Worm (Caenorhabditis elegans) whole organism, midembryonic: ENCODE data around the gene bath-5.

Source experiments
- T22C8.4 ChIP-seq: fragments of 200-800 bp; sonication (Bioruptor generic); IDR thresholded peaks from 2 replicates; pipeline ENCODE4 v1.3.6; 2022; ENCODE audit warnings: missing genetic modification characterization, missing compliant biosample characterization
- flt-1 ChIP-seq: fragments of 200-800 bp; sonication (Bioruptor generic); IDR thresholded peaks from 2 replicates; pipeline ENCODE4 v1.3.6; 2022; ENCODE audit warnings: missing genetic modification characterization, missing compliant biosample characterization
- klf-2 ChIP-seq: fragments of 200-800 bp; sonication (Bioruptor generic); conservative IDR thresholded peaks from 2 replicates; pipeline ENCODE4 v1.3.6; 2022; ENCODE audit warnings: missing genetic modification reagents, missing genetic modification characterization, missing compliant biosample characterization
- med-1 ChIP-seq: sonication (generic microtip); optimal IDR thresholded peaks from 2 replicates; lab custom pipeline; 2017; ENCODE audit warnings: missing genetic modification characterization, mild to moderate bottlenecking, missing compliant biosample characterization, antibody characterized with exemption, missing genetic modification reagents; ENCODE audit not compliant: insufficient read depth
- ref-1 ChIP-seq: fragments of 200-800 bp; sonication (Bioruptor generic); conservative IDR thresholded peaks from 2 replicates; pipeline ENCODE4 v1.3.6; 2022; ENCODE audit warnings: missing genetic modification reagents, missing genetic modification characterization, missing compliant biosample characterization
- tab-1 ChIP-seq: fragments of 200-800 bp; sonication (Bioruptor generic); IDR thresholded peaks from 2 replicates; pipeline ENCODE4 v1.3.6; 2022; ENCODE audit warnings: missing genetic modification characterization, missing compliant biosample characterization
- ztf-23 ChIP-seq: fragments of 200-800 bp; sonication (Bioruptor generic); IDR thresholded peaks from 2 replicates; pipeline ENCODE4 v1.3.6; 2022; ENCODE audit warnings: missing genetic modification reagents, missing genetic modification characterization, missing compliant biosample characterization

ce11 chrII:2064497-2064896 lies 32.7 kb upstream of the bath-5 start, which contains the start of gene fbxb-6:
- no peak for TF ChIP-seq flt-1 (GFP tag; lab: Robert Waterston, UW)
- no peak for TF ChIP-seq med-1 (GFP tag; lab: Kevin White, UChicago)
- TF ChIP-seq T22C8.4 (GFP tag; lab: Robert Waterston, UW): no peak
- no peak for TF ChIP-seq ztf-23 (GFP tag; lab: Robert Waterston, UW)
- no peak for TF ChIP-seq klf-2 (GFP tag; lab: Robert Waterston, UW)
- no peak for TF ChIP-seq tab-1
- no peak for TF ChIP-seq ref-1 (GFP tag; lab: Robert Waterston, UW)
